Worm (Caenorhabditis elegans) whole organism, late embryonic: ENCODE measurements around the gene D1014.5.

ENCODE experiments used
- K02D7.2 ChIP-seq: sonication (generic microtip); optimal IDR thresholded peaks from 2 replicates; lab custom pipeline; 2017; ENCODE audit warnings: mild to moderate bottlenecking, missing genetic modification characterization, missing compliant biosample characterization
- ahr-1 ChIP-seq: sonication (generic microtip); optimal IDR thresholded peaks from 2 replicates; lab custom pipeline; 2016; ENCODE audit warnings: missing genetic modification characterization, missing compliant biosample characterization
- dve-1 ChIP-seq: sonication (generic microtip); optimal IDR thresholded peaks from 2 replicates; lab custom pipeline; 2017; ENCODE audit warnings: antibody characterized with exemption, mild to moderate bottlenecking, missing genetic modification characterization, missing compliant biosample characterization
- eyg-1 ChIP-seq: sonication (generic microtip); optimal IDR thresholded peaks from 2 replicates; lab custom pipeline; 2016; ENCODE audit warnings: missing genotype, missing genetic modification characterization, missing compliant biosample characterization
- fkh-10 ChIP-seq: fragments of 150-350 bp; optimal IDR thresholded peaks from 2 replicates; lab custom pipeline; 2014; ENCODE audit warnings: missing biosample characterization, missing genetic modification reagents, missing genetic modification characterization
- hlh-13 ChIP-seq: fragments of 200-800 bp; sonication (Bioruptor generic); optimal IDR thresholded peaks from 2 replicates; lab custom pipeline; 2018; ENCODE audit warnings: mild to moderate bottlenecking, missing genetic modification characterization, missing compliant biosample characterization
- hlh-30 ChIP-seq: sonication (generic microtip); optimal IDR thresholded peaks from 2 replicates; lab custom pipeline; 2017; ENCODE audit warnings: antibody characterized with exemption, missing genetic modification characterization, missing compliant biosample characterization; ENCODE audit not compliant: insufficient read depth
- lin-11 ChIP-seq: fragments of 200-800 bp; sonication (Bioruptor generic); optimal IDR thresholded peaks from 2 replicates; lab custom pipeline; 2018; ENCODE audit warnings: mild to moderate bottlenecking, missing genetic modification characterization, missing compliant biosample characterization
- pha-4 ChIP-seq: fragments of 150-350 bp; optimal IDR thresholded peaks from 2 replicates; lab custom pipeline; 2018; ENCODE audit warnings: missing biosample characterization, missing genetic modification reagents, missing genetic modification characterization
- tbx-2 ChIP-seq: sonication (generic microtip); optimal IDR thresholded peaks from 2 replicates; lab custom pipeline; 2016; ENCODE audit warnings: missing genetic modification characterization, missing compliant biosample characterization
- unc-42 ChIP-seq: sonication (generic microtip); optimal IDR thresholded peaks from 2 replicates; lab custom pipeline; 2016; ENCODE audit warnings: missing genotype, missing genetic modification characterization, missing compliant biosample characterization
- unc-55 ChIP-seq: sonication (generic microtip); optimal IDR thresholded peaks from 2 replicates; lab custom pipeline; 2017; ENCODE audit warnings: missing biosample characterization, missing genetic modification reagents, missing genetic modification characterization

DNA sequence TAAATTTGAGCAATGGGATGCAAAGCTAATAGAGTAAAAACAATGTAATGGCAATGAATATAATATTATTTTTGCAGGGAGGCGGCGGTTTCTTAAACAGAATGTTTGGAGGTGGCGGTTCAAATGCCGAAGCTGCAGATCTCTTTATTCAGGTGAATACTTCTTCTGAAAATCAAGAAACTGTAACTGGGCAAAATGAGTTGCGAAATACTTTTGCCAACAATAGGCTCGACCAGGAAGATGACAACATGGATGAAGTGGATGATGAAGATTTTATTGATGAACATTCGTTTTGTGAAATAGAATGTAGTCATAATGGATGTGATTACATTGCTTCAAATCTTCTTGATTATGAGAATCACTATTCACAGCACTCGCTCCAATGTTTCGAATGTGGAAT, 7.3 kb downstream of the D1014.5 start:
- TF ChIP-seq hlh-30 (tag; lab: Kevin White, UChicago) (no peak), fkh-10 (no peak), unc-55 (no peak), lin-11 (tag; lab: Kevin White, UChicago) (no peak), ahr-1 (tag; lab: Kevin White, UChicago) (no peak), pha-4 (tag; lab: Kevin White, UChicago) (no peak), K02D7.2 (tag; lab: Kevin White, UChicago) (no peak), dve-1 (tag; lab: Kevin White, UChicago) (no peak), unc-42 (tag; lab: Kevin White, UChicago) (no peak), eyg-1 (tag; lab: Kevin White, UChicago) (no peak), hlh-13 (no peak), tbx-2 (tag; lab: Kevin White, UChicago) (no peak)
